Fruit fly (Drosophila melanogaster) whole organism, embryonic: ENCODE measurements around the gene Eip75B.

Experiments used
- Bteb2 ChIP-seq: fragments of 200-800 bp; sonication (Bioruptor generic); optimal IDR thresholded peaks from 2 replicates; lab custom pipeline; 2016; ENCODE audit warnings: missing biosample characterization, missing genetic modification characterization
- CG11085 ChIP-seq: fragments of 200-800 bp; sonication (Bioruptor generic); IDR thresholded peaks from 2 replicates; pipeline ENCODE4 v1.3.6; 2022; ENCODE audit warnings: missing biosample characterization, missing genetic modification characterization
- CG12659 ChIP-seq: fragments of 200-800 bp; sonication (Bioruptor generic); optimal IDR thresholded peaks from 3 replicates; lab custom pipeline; 2017; ENCODE audit warnings: mild to moderate bottlenecking, missing biosample characterization, missing genetic modification reagents, missing genetic modification characterization
- CG12744 ChIP-seq: fragments of 200-800 bp; sonication (Bioruptor generic); optimal IDR thresholded peaks from 2 replicates; lab custom pipeline; 2016; ENCODE audit warnings: missing biosample characterization, missing genetic modification characterization
- CG13287 ChIP-seq: fragments of 200-800 bp; sonication (Bioruptor generic); IDR thresholded peaks from 2 replicates; pipeline ENCODE4 v1.3.6; 2022; ENCODE audit warnings: missing biosample characterization, missing genetic modification characterization; ENCODE audit not compliant: partially characterized antibody
- CG13296 ChIP-seq: fragments of 200-800 bp; sonication (Bioruptor generic); optimal IDR thresholded peaks from 3 replicates; lab custom pipeline; 2018; ENCODE audit warnings: missing biosample characterization, mild to moderate bottlenecking, missing genetic modification characterization
- CG13424 ChIP-seq: fragments of 200-800 bp; sonication (Bioruptor generic); optimal IDR thresholded peaks from 2 replicates; lab custom pipeline; 2019; ENCODE audit warnings: missing biosample characterization, mild to moderate bottlenecking, missing genetic modification characterization, moderate library complexity
- CG14014 ChIP-seq: fragments of 200-800 bp; sonication (Bioruptor generic); IDR thresholded peaks from 2 replicates; pipeline ENCODE4 v1.3.6; 2022; ENCODE audit warnings: missing biosample characterization, missing genetic modification characterization
- CG1529 ChIP-seq: fragments of 200-800 bp; sonication (Bioruptor generic); optimal IDR thresholded peaks from 3 replicates; lab custom pipeline; 2018; ENCODE audit warnings: missing biosample characterization, missing genetic modification characterization
- CG16779 ChIP-seq: fragments of 200-800 bp; sonication (Bioruptor generic); IDR thresholded peaks from 2 replicates; pipeline ENCODE4 v1.3.6; 2022; ENCODE audit warnings: missing biosample characterization, missing genetic modification characterization
- CG18476 ChIP-seq: fragments of 200-800 bp; sonication (Bioruptor generic); optimal IDR thresholded peaks from 2 replicates; lab custom pipeline; 2016; ENCODE audit warnings: missing biosample characterization, mild to moderate bottlenecking, missing genetic modification characterization
- CG30020 ChIP-seq: fragments of 200-800 bp; optimal IDR thresholded peaks from 2 replicates; lab custom pipeline; 2019; ENCODE audit warnings: missing biosample characterization, mild to moderate bottlenecking, missing genetic modification characterization, moderate library complexity
- CG31365 ChIP-seq: fragments of 200-800 bp; sonication (Bioruptor generic); optimal IDR thresholded peaks from 2 replicates; lab custom pipeline; 2018; ENCODE audit warnings: missing biosample characterization, mild to moderate bottlenecking, missing genetic modification characterization
- CG32767 ChIP-seq: fragments of 200-800 bp; sonication (Bioruptor generic); IDR thresholded peaks from 2 replicates; pipeline ENCODE4 v1.3.6; 2022; ENCODE audit warnings: missing biosample characterization, missing genetic modification characterization
- CG4820 ChIP-seq: fragments of 200-800 bp; sonication (Bioruptor generic); optimal IDR thresholded peaks from 3 replicates; lab custom pipeline; 2016; ENCODE audit warnings: missing biosample characterization, missing genetic modification characterization
- CG7372 ChIP-seq: fragments of 200-800 bp; sonication (Bioruptor generic); IDR thresholded peaks from 2 replicates; pipeline ENCODE4 v1.3.6; 2022; ENCODE audit warnings: missing biosample characterization, missing genetic modification characterization
- CG8359 ChIP-seq: fragments of 200-800 bp; sonication (Bioruptor generic); optimal IDR thresholded peaks from 2 replicates; lab custom pipeline; 2017; ENCODE audit warnings: missing biosample characterization, mild to moderate bottlenecking, missing genetic modification characterization, borderline replicate concordance
- CG8944 ChIP-seq: fragments of 200-800 bp; sonication (Bioruptor generic); optimal IDR thresholded peaks from 3 replicates; lab custom pipeline; 2016; ENCODE audit warnings: missing biosample characterization, missing genetic modification characterization
- CG9797 ChIP-seq: fragments of 200-800 bp; sonication (Bioruptor generic); optimal IDR thresholded peaks from 3 replicates; lab custom pipeline; 2018; ENCODE audit warnings: missing biosample characterization, mild to moderate bottlenecking, missing genetic modification characterization
- Camta ChIP-seq: fragments of 200-800 bp; sonication (Bioruptor generic); optimal IDR thresholded peaks from 2 replicates; lab custom pipeline; 2016; ENCODE audit warnings: missing biosample characterization, missing genetic modification characterization
- CkIIα-i1 ChIP-seq: fragments of 200-800 bp; sonication (Bioruptor generic); IDR thresholded peaks from 2 replicates; pipeline ENCODE4 v1.3.6; 2022; ENCODE audit warnings: missing biosample characterization, missing genetic modification characterization
- Dad ChIP-seq: fragments of 200-800 bp; sonication (Bioruptor generic); optimal IDR thresholded peaks from 3 replicates; lab custom pipeline; 2016; ENCODE audit warnings: missing biosample characterization, missing genetic modification characterization
- Dbx ChIP-seq: fragments of 200-800 bp; sonication (Bioruptor generic); IDR thresholded peaks from 3 replicates; pipeline ENCODE4 v1.3.6; 2022; ENCODE audit warnings: missing biosample characterization, missing genetic modification characterization
- Dref ChIP-seq: fragments of 200-800 bp; sonication (Bioruptor generic); IDR thresholded peaks from 2 replicates; pipeline ENCODE4 v1.3.6; 2022; ENCODE audit warnings: missing biosample characterization, missing genetic modification characterization
- Ets65A ChIP-seq: fragments of 200-800 bp; sonication (Bioruptor generic); peaks from one replicate; lab custom pipeline; 2016; ENCODE audit warnings: missing biosample characterization, missing genetic modification characterization
- Jarid2 ChIP-seq: fragments of 200-800 bp; sonication (Bioruptor generic); optimal IDR thresholded peaks from 3 replicates; lab custom pipeline; 2017; ENCODE audit warnings: mild to moderate bottlenecking, missing biosample characterization, missing genetic modification reagents, missing genetic modification characterization
- Lpt ChIP-seq: fragments of >200 bp; optimal IDR thresholded peaks from 2 replicates; lab custom pipeline; 2018; ENCODE audit warnings: missing biosample characterization, missing genetic modification characterization
- Pdp1 ChIP-seq, 2 experiments: fragments of 200-800 bp; sonication (Bioruptor generic); optimal IDR thresholded peaks; 3 replicates each; lab custom pipeline; 2016; ENCODE audit warnings: missing biosample characterization in 2 of 2, missing genetic modification characterization in 2 of 2, mild to moderate bottlenecking in 1 of 2, moderate library complexity in 1 of 2
- Six4 ChIP-seq: fragments of 200-800 bp; sonication (Bioruptor generic); optimal IDR thresholded peaks from 2 replicates; lab custom pipeline; 2016; ENCODE audit warnings: missing biosample characterization, missing genetic modification characterization
- Ssrp ChIP-seq: fragments of 200-800 bp; sonication (Bioruptor generic); optimal IDR thresholded peaks from 2 replicates; lab custom pipeline; 2018; ENCODE audit warnings: missing biosample characterization, mild to moderate bottlenecking, missing genetic modification characterization, moderate library complexity
- YL-1 ChIP-seq: fragments of 200-800 bp; sonication (Bioruptor generic); optimal IDR thresholded peaks from 3 replicates; lab custom pipeline; 2017; ENCODE audit warnings: missing biosample characterization, mild to moderate bottlenecking, missing genetic modification characterization
- ab ChIP-seq: fragments of 200-800 bp; sonication (Bioruptor generic); optimal IDR thresholded peaks from 2 replicates; lab custom pipeline; 2016; ENCODE audit warnings: missing biosample characterization, missing genetic modification characterization
- bbx ChIP-seq: fragments of 200-800 bp; sonication (Bioruptor generic); IDR thresholded peaks from 2 replicates; pipeline ENCODE4 v1.3.6; 2022; ENCODE audit warnings: missing biosample characterization, missing genetic modification characterization; ENCODE audit not compliant: partially characterized antibody
- caup ChIP-seq: fragments of 200-800 bp; sonication (Bioruptor generic); optimal IDR thresholded peaks from 3 replicates; lab custom pipeline; 2017; ENCODE audit warnings: missing biosample characterization, mild to moderate bottlenecking, missing genetic modification characterization, moderate library complexity; ENCODE audit not compliant: severe bottlenecking
- croc ChIP-seq: fragments of 200-800 bp; sonication (Bioruptor generic); conservative IDR thresholded peaks from 3 replicates; pipeline ENCODE4 v1.3.6; 2022; ENCODE audit warnings: missing biosample characterization, missing genetic modification characterization
- dati ChIP-seq: fragments of 200-800 bp; sonication (Bioruptor generic); IDR thresholded peaks from 2 replicates; pipeline ENCODE4 v1.3.6; 2022; ENCODE audit warnings: missing biosample characterization, missing genetic modification characterization
- dimm ChIP-seq: fragments of 200-800 bp; sonication (Bioruptor generic); IDR thresholded peaks from 2 replicates; pipeline ENCODE4 v1.3.6; 2022; ENCODE audit warnings: missing biosample characterization, missing genetic modification characterization
- dmrt11E ChIP-seq: fragments of 200-800 bp; sonication (Bioruptor generic); optimal IDR thresholded peaks from 3 replicates; lab custom pipeline; 2018; ENCODE audit warnings: missing biosample characterization, mild to moderate bottlenecking, missing genetic modification characterization, moderate library complexity
- fd64A ChIP-seq: fragments of 200-800 bp; sonication (Bioruptor generic); optimal IDR thresholded peaks from 3 replicates; lab custom pipeline; 2018; ENCODE audit warnings: missing biosample characterization, mild to moderate bottlenecking, missing genetic modification characterization
- fru ChIP-seq: fragments of >200 bp; optimal IDR thresholded peaks from 2 replicates; lab custom pipeline; 2017
- grn ChIP-seq: fragments of 200-800 bp; sonication (Bioruptor generic); optimal IDR thresholded peaks from 3 replicates; lab custom pipeline; 2017; ENCODE audit warnings: missing biosample characterization, missing genetic modification characterization
- jing ChIP-seq: fragments of 200-800 bp; sonication (Bioruptor generic); optimal IDR thresholded peaks from 2 replicates; lab custom pipeline; 2018; ENCODE audit warnings: missing biosample characterization, mild to moderate bottlenecking, missing genetic modification characterization
- luna ChIP-seq: fragments of 200-800 bp; sonication (Bioruptor generic); optimal IDR thresholded peaks from 2 replicates; lab custom pipeline; 2016; ENCODE audit warnings: missing biosample characterization, missing genetic modification characterization
- p53 ChIP-seq: fragments of 200-800 bp; sonication (Bioruptor generic); optimal IDR thresholded peaks from 2 replicates; lab custom pipeline; 2016; ENCODE audit warnings: missing biosample characterization, missing genetic modification characterization
- pan ChIP-seq, 4 experiments: fragments of >200 bp in 3 of 4; fragments of 200-800 bp in 1 of 4; sonication (Bioruptor generic) in 1 of 4; optimal IDR thresholded peaks in 3 of 4; IDR thresholded peaks in 1 of 4; 2 replicates each; pipeline versions ENCODE4 v1.3.6 to Lab custom; 2017 to 2022; ENCODE audit warnings: missing biosample characterization in 2 of 4, missing genetic modification characterization in 2 of 4, mixed read lengths in 1 of 4
- schlank ChIP-seq: fragments of 200-800 bp; sonication (Bioruptor generic); optimal IDR thresholded peaks from 2 replicates; lab custom pipeline; 2018; ENCODE audit warnings: missing biosample characterization, mild to moderate bottlenecking, missing genetic modification characterization
- sens ChIP-seq: fragments of 200-800 bp; sonication (Bioruptor generic); peaks from one replicate; lab custom pipeline; 2016; ENCODE audit warnings: missing biosample characterization, missing genetic modification characterization
- sim ChIP-seq: fragments of 200-800 bp; sonication (Bioruptor generic); IDR thresholded peaks from 2 replicates; pipeline ENCODE4 v1.3.6; 2022; ENCODE audit warnings: missing biosample characterization, missing genetic modification characterization
- stc ChIP-seq: fragments of 200-800 bp; sonication (Bioruptor generic); IDR thresholded peaks from 2 replicates; pipeline ENCODE4 v1.3.6; 2022; ENCODE audit warnings: missing biosample characterization, missing genetic modification characterization
- ttk ChIP-seq: fragments of 200-800 bp; sonication (Bioruptor generic); IDR thresholded peaks from 2 replicates; pipeline ENCODE4 v2.1.2; 2022; ENCODE audit warnings: missing biosample characterization, missing genetic modification characterization
- vnd ChIP-seq: fragments of 200-800 bp; sonication (Bioruptor generic); IDR thresholded peaks from 3 replicates; pipeline ENCODE4 v1.3.6; 2022; ENCODE audit warnings: missing biosample characterization, missing genetic modification characterization; ENCODE audit not compliant: partially characterized antibody
- wek ChIP-seq: fragments of 200-800 bp; sonication (Bioruptor generic); optimal IDR thresholded peaks from 3 replicates; lab custom pipeline; 2018; ENCODE audit warnings: missing biosample characterization, mild to moderate bottlenecking, missing genetic modification characterization, moderate library complexity

The Eip75B gene

DNA sequence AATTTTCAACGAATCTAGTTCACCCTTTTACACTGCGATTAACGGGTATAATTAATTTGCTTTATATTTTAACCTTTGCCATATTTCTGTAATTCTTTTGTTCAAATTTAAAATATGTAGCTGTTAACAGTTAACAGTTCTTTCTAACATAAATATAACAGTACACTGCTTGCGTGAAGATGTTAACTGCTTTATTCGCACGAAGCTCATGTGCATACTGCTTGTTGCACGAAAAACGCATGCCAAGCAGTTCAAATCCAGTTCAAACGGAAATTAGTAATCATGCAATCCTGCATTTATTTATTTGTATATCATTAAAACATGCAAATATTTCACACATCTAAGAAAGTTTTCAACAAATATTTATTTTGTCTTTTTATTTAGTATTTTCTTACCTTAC lies 23.5 kb upstream of the Eip75B start:
- TF ChIP-seq croc (GFP tag; lab: Robert Waterston, UW) (no peak), fd64A (GFP tag; lab: Kevin White, UChicago) (no peak), CG31365 (peak; percentile 99), ttk (GFP tag; lab: Robert Waterston, UW) (no peak), CG4820 (GFP tag; lab: Kevin White, UChicago) (no peak), Ssrp (tag; lab: Kevin White, UChicago) (no peak), CG12744 (GFP tag; lab: Kevin White, UChicago) (peak; percentile 19), CG13424 (tag; lab: Kevin White, UChicago) (no peak), YL-1 (GFP tag; lab: Kevin White, UChicago) (no peak), grn (no peak), fru (lab: Kevin White, UChicago) (no peak), Six4 (no peak), p53 (no peak), CG30020 (tag; lab: Kevin White, UChicago) (no peak), Dref (no peak), ab (no peak), jing (GFP tag; lab: Kevin White, UChicago) (no peak), sim (no peak), Pdp1 (GFP tag; optimal IDR thresholded peaks at IDR 0.05; lab: Kevin White, UChicago) (peak in 1 of 2 experiments; percentile 55), CG16779 (GFP tag; lab: Robert Waterston, UW) (no peak), Lpt (GFP tag; lab: Kevin White, UChicago) (no peak), Camta (GFP tag; lab: Kevin White, UChicago) (no peak), dmrt11E (no peak), CG11085 (GFP tag; lab: Robert Waterston, UW) (no peak), CG12659 (GFP tag; lab: Kevin White, UChicago) (peak; percentile 30), CG7372 (GFP tag; lab: Robert Waterston, UW) (no peak), pan (optimal IDR thresholded peaks at IDR 0.05; lab: Kevin White, UChicago) (no peak), pan (GFP tag; optimal IDR thresholded peaks at IDR 0.05 in 1 of 2, IDR thresholded peaks at IDR 0.05 in 1 of 2) (no peak), luna (GFP tag; lab: Kevin White, UChicago) (no peak), CG32767 (GFP tag; lab: Robert Waterston, UW) (no peak), bbx (peak; percentile 71), CG13296 (GFP tag; lab: Kevin White, UChicago) (no peak), CG1529 (no peak), dimm (GFP tag; lab: Robert Waterston, UW) (no peak), Dbx (no peak), CG13287 (peak; percentile 49; the same call in 1 of the 2 replicates), Jarid2 (GFP tag; lab: Kevin White, UChicago) (peak; percentile 20), Dad (GFP tag; lab: Kevin White, UChicago) (no peak), Ets65A (GFP tag; lab: Kevin White, UChicago) (peak; percentile 69), Bteb2 (GFP tag; lab: Kevin White, UChicago) (no peak), wek (GFP tag; lab: Kevin White, UChicago) (no peak), CG18476 (no peak), CG8359 (GFP tag; lab: Kevin White, UChicago) (no peak), dati (GFP tag; lab: Robert Waterston, UW) (no peak), caup (GFP tag; lab: Kevin White, UChicago) (no peak), CG9797 (no peak), CG8944 (GFP tag; lab: Kevin White, UChicago) (no peak), CkIIα-i1 (GFP tag; lab: Robert Waterston, UW) (no peak), schlank (no peak), CG14014 (no peak), vnd (no peak), sens (GFP tag; lab: Kevin White, UChicago) (peak; percentile 72), stc (GFP tag; lab: Robert Waterston, UW) (no peak)
